Worm (Caenorhabditis elegans): Measurements from ENCODE around the gene dph-3.

ce11 chrIV:9709887-9710286 lies 2.9 kb downstream of the dph-3 start, which contains the start of gene nhr-38:
- TF ChIP-seq ama-1 (optimal IDR thresholded peaks at IDR 0.05) (no peak), hmg-4 (GFP tag; optimal IDR thresholded peaks at IDR 0.05) (no peak), scrt-1 (GFP tag; IDR thresholded peaks at IDR 0.05) (no peak), tra-4 (tag; optimal IDR thresholded peaks at IDR 0.05) (no peak), hmbx-1 (tag; optimal IDR thresholded peaks at IDR 0.05) (no peak)
